Fruit fly (Drosophila melanogaster) whole organism, pupa: ENCODE results near the gene hop.

Experiments used
- CG13204 ChIP-seq: fragments of 200-800 bp; sonication (Bioruptor generic); optimal IDR thresholded peaks from 2 replicates; lab custom pipeline; 2018; ENCODE audit warnings: missing biosample characterization, mild to moderate bottlenecking, missing genetic modification characterization, moderate library complexity
- CG32121 ChIP-seq: fragments of 200-800 bp; sonication (Bioruptor generic); IDR thresholded peaks from 2 replicates; pipeline ENCODE4 v1.3.6; 2022; ENCODE audit warnings: missing biosample characterization, missing genetic modification characterization
- CG34367 ChIP-seq: fragments of 200-800 bp; sonication (Bioruptor generic); optimal IDR thresholded peaks from 2 replicates; lab custom pipeline; 2018; ENCODE audit warnings: missing biosample characterization, mild to moderate bottlenecking, missing genetic modification characterization
- CG4496 ChIP-seq: fragments of 200-800 bp; sonication (Bioruptor generic); IDR thresholded peaks from 3 replicates; pipeline ENCODE4 v1.3.6; 2022; ENCODE audit warnings: missing biosample characterization, missing genetic modification characterization
- CG8159 ChIP-seq: fragments of 200-800 bp; sonication (Bioruptor generic); optimal IDR thresholded peaks from 3 replicates; lab custom pipeline; 2018; ENCODE audit warnings: missing biosample characterization, mild to moderate bottlenecking, missing genetic modification characterization, moderate library complexity
- CG9948 ChIP-seq: fragments of 200-800 bp; sonication (Bioruptor generic); optimal IDR thresholded peaks from 2 replicates; lab custom pipeline; 2018; ENCODE audit warnings: missing biosample characterization, mild to moderate bottlenecking, missing genetic modification characterization, moderate library complexity
- EcR ChIP-seq: fragments of 200-800 bp; sonication (Bioruptor generic); optimal IDR thresholded peaks from 3 replicates; lab custom pipeline; 2019; ENCODE audit warnings: missing biosample characterization, missing genetic modification characterization, mild to moderate bottlenecking, moderate library complexity, missing genetic modification reagents
- Pif1A ChIP-seq: fragments of 200-800 bp; sonication (Bioruptor generic); optimal IDR thresholded peaks from 3 replicates; lab custom pipeline; 2016; ENCODE audit warnings: missing biosample characterization, missing genetic modification characterization
- Snoo ChIP-seq: fragments of 200-800 bp; sonication (Bioruptor generic); optimal IDR thresholded peaks from 3 replicates; lab custom pipeline; 2017; ENCODE audit warnings: missing biosample characterization, mild to moderate bottlenecking, missing genetic modification characterization, inconsistent platforms

DNA sequence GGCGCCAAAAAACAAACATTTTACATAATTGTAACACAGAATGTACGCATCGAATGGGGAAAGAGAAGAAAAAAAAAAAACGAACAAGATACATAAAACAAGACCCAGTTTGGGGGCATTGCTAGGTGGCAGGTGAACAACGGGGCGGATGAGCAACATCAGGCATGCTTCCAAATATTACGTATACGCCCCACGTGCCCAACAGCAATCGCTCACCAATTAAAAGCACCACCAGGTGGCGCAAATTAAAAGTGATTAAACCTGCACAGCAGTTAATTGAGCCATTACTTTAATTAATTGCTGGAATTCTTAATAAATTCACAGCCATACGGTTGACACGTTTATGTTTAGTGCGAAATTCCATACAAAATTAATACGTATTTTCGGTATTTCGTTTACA, 17.6 kb upstream of the hop start:
- TF ChIP-seq CG4496 (GFP tag; lab: Robert Waterston, UW), result no peak
- no peak for TF ChIP-seq CG13204 (GFP tag; lab: Kevin White, UChicago)
- TF ChIP-seq CG32121 (GFP tag; lab: Robert Waterston, UW), result no peak
- TF ChIP-seq Snoo, result no peak
- TF ChIP-seq CG34367 (tag; lab: Kevin White, UChicago), result no peak
- TF ChIP-seq EcR (GFP tag; lab: Kevin White, UChicago), result no peak
- no peak for TF ChIP-seq CG8159 (tag; lab: Kevin White, UChicago)
- no peak for TF ChIP-seq Pif1A (GFP tag; lab: Kevin White, UChicago)
- no peak for TF ChIP-seq CG9948 (tag; lab: Kevin White, UChicago)
